Worm (Caenorhabditis elegans) whole organism, L3 larva: ENCODE results near the gene gadr-4.
A peak's percentile ranks its signal among the peaks of the same experiment; 100 is the strongest.

ENCODE experiments used
- R02D3.7 ChIP-seq: fragments of 150-350 bp; optimal IDR thresholded peaks from 2 replicates; lab custom pipeline; 2014; ENCODE audit warnings: missing biosample characterization, missing genetic modification characterization
- ZK546.5 ChIP-seq: sonication (generic microtip); optimal IDR thresholded peaks from 2 replicates; lab custom pipeline; 2017; ENCODE audit warnings: missing biosample characterization, missing genetic modification characterization
- aly-2 ChIP-seq: fragments of 150-350 bp; optimal IDR thresholded peaks from 2 replicates; lab custom pipeline; 2014; ENCODE audit warnings: missing biosample characterization, missing genetic modification characterization
- ama-1 ChIP-seq: fragments of 150-350 bp; optimal IDR thresholded peaks from 2 replicates; lab custom pipeline; 2018
- ceh-16 ChIP-seq: sonication (generic microtip); optimal IDR thresholded peaks from 2 replicates; lab custom pipeline; 2017; ENCODE audit warnings: missing biosample characterization, missing genetic modification characterization
- ceh-28 ChIP-seq: fragments of 150-350 bp; optimal IDR thresholded peaks from 2 replicates; lab custom pipeline; 2014; ENCODE audit warnings: missing biosample characterization, missing genetic modification reagents, missing genetic modification characterization
- ceh-82 ChIP-seq: fragments of 150-350 bp; optimal IDR thresholded peaks from 2 replicates; lab custom pipeline; 2014; ENCODE audit warnings: missing biosample characterization, missing genetic modification characterization
- egl-27 ChIP-seq: sonication (generic microtip); optimal IDR thresholded peaks from 4 replicates; lab custom pipeline; 2017; ENCODE audit warnings: missing biosample characterization, missing genetic modification reagents, missing genetic modification characterization
- egl-5 ChIP-seq: fragments of 150-350 bp; optimal IDR thresholded peaks from 2 replicates; lab custom pipeline; 2017; ENCODE audit warnings: missing biosample characterization, missing genetic modification reagents, missing genetic modification characterization, inconsistent platforms
- elt-1 ChIP-seq: fragments of 150-350 bp; optimal IDR thresholded peaks from 2 replicates; lab custom pipeline; 2014; ENCODE audit warnings: missing biosample characterization, missing genetic modification characterization
- elt-2 ChIP-seq: sonication (generic microtip); optimal IDR thresholded peaks from 2 replicates; lab custom pipeline; 2016; ENCODE audit warnings: missing genetic modification reagents, mild to moderate bottlenecking, missing genetic modification characterization, missing compliant biosample characterization
- elt-3 ChIP-seq, 3 experiments: fragments of 150-350 bp in 1 of 3; sonication (generic microtip) in 2 of 3; optimal IDR thresholded peaks; 2 replicates in 2 of 3; 4 replicates in 1 of 3; lab custom pipeline; 2014 to 2017; ENCODE audit warnings: missing biosample characterization in 3 of 3, missing genetic modification characterization in 3 of 3
- eor-1 ChIP-seq, 2 experiments: fragments of 150-350 bp; optimal IDR thresholded peaks; 2 replicates each; lab custom pipeline; 2014 to 2018; ENCODE audit warnings: missing biosample characterization in 2 of 2, missing genetic modification characterization in 2 of 2
- fkh-10 ChIP-seq: sonication (generic microtip); optimal IDR thresholded peaks from 2 replicates; lab custom pipeline; 2017; ENCODE audit warnings: missing biosample characterization, missing genetic modification reagents, missing genetic modification characterization
- fkh-2 ChIP-seq: fragments of 150-350 bp; optimal IDR thresholded peaks from 2 replicates; lab custom pipeline; 2014; ENCODE audit warnings: missing biosample characterization, missing genetic modification reagents, missing genetic modification characterization
- hmg-11 ChIP-seq: sonication (generic microtip); optimal IDR thresholded peaks from 2 replicates; lab custom pipeline; 2016; ENCODE audit warnings: missing genetic modification characterization, missing compliant biosample characterization
- jun-1 ChIP-seq: fragments of 150-350 bp; optimal IDR thresholded peaks from 2 replicates; lab custom pipeline; 2014; ENCODE audit warnings: missing biosample characterization, missing genetic modification reagents, missing genetic modification characterization
- lin-15B ChIP-seq: fragments of 150-350 bp; optimal IDR thresholded peaks from 2 replicates; lab custom pipeline; 2014; ENCODE audit warnings: missing biosample characterization, missing genetic modification characterization
- lin-39 ChIP-seq: fragments of 150-350 bp; optimal IDR thresholded peaks from 2 replicates; lab custom pipeline; 2018; ENCODE audit warnings: missing biosample characterization, missing genetic modification reagents, missing genetic modification characterization
- lsy-12 ChIP-seq: sonication (generic microtip); optimal IDR thresholded peaks from 2 replicates; lab custom pipeline; 2016; ENCODE audit warnings: mild to moderate bottlenecking, missing genetic modification characterization, missing compliant biosample characterization
- mdl-1 ChIP-seq: fragments of 150-350 bp; optimal IDR thresholded peaks from 2 replicates; lab custom pipeline; 2014; ENCODE audit warnings: missing biosample characterization, missing genetic modification characterization
- mml-1 ChIP-seq: fragments of 150-350 bp; sonication (generic microtip); optimal IDR thresholded peaks from 3 replicates; lab custom pipeline; 2014; ENCODE audit warnings: missing biosample characterization, missing genetic modification characterization
- nfya-1 ChIP-seq: sonication (generic microtip); optimal IDR thresholded peaks from 2 replicates; lab custom pipeline; 2017; ENCODE audit warnings: missing genetic modification characterization, mild to moderate bottlenecking, missing compliant biosample characterization, antibody characterized with exemption, moderate library complexity; ENCODE audit not compliant: insufficient read depth
- nhr-11 ChIP-seq: fragments of 150-350 bp; optimal IDR thresholded peaks from 2 replicates; lab custom pipeline; 2014; ENCODE audit warnings: missing biosample characterization, missing genetic modification characterization
- nhr-12 ChIP-seq: fragments of 150-350 bp; optimal IDR thresholded peaks from 2 replicates; lab custom pipeline; 2014; ENCODE audit warnings: missing biosample characterization, missing genetic modification characterization
- nhr-23 ChIP-seq: fragments of 150-350 bp; optimal IDR thresholded peaks from 2 replicates; lab custom pipeline; 2014; ENCODE audit warnings: missing biosample characterization, missing genetic modification reagents, missing genetic modification characterization
- nhr-237 ChIP-seq: fragments of 150-350 bp; optimal IDR thresholded peaks from 2 replicates; lab custom pipeline; 2014; ENCODE audit warnings: missing biosample characterization, missing genetic modification characterization
- nhr-25 ChIP-seq: sonication (generic microtip); optimal IDR thresholded peaks from 2 replicates; lab custom pipeline; 2017; ENCODE audit warnings: missing biosample characterization, missing genetic modification characterization
- nhr-28 ChIP-seq: fragments of 150-350 bp; optimal IDR thresholded peaks from 2 replicates; lab custom pipeline; 2014; ENCODE audit warnings: missing biosample characterization, missing genetic modification characterization
- nhr-43 ChIP-seq: sonication (generic microtip); optimal IDR thresholded peaks from 2 replicates; lab custom pipeline; 2016; ENCODE audit warnings: mild to moderate bottlenecking, missing genetic modification characterization, missing compliant biosample characterization; ENCODE audit not compliant: poor library complexity, severe bottlenecking
- nhr-67 ChIP-seq: fragments of 150-350 bp; optimal IDR thresholded peaks from 2 replicates; lab custom pipeline; 2014; ENCODE audit warnings: missing biosample characterization, missing genetic modification characterization
- nhr-76 ChIP-seq: fragments of 150-350 bp; sonication (generic microtip); optimal IDR thresholded peaks from 5 replicates; lab custom pipeline; 2014; ENCODE audit warnings: missing biosample characterization, missing genetic modification characterization
- nhr-77 ChIP-seq: fragments of 150-350 bp; optimal IDR thresholded peaks from 2 replicates; lab custom pipeline; 2014; ENCODE audit warnings: missing biosample characterization, missing genetic modification characterization
- pha-4 ChIP-seq: fragments of 150-350 bp; optimal IDR thresholded peaks from 2 replicates; lab custom pipeline; 2014; ENCODE audit warnings: missing biosample characterization, missing genetic modification reagents, missing genetic modification characterization
- pqm-1 ChIP-seq: fragments of 150-350 bp; optimal IDR thresholded peaks from 2 replicates; lab custom pipeline; 2017; ENCODE audit warnings: missing biosample characterization, missing genetic modification characterization, inconsistent platforms
- sea-2 ChIP-seq: fragments of 150-350 bp; sonication (generic microtip); optimal IDR thresholded peaks from 4 replicates; lab custom pipeline; 2014; ENCODE audit warnings: missing biosample characterization, missing genetic modification reagents, missing genetic modification characterization
- skn-1 ChIP-seq: fragments of 150-350 bp; optimal IDR thresholded peaks from 2 replicates; lab custom pipeline; 2014; ENCODE audit warnings: missing biosample characterization, missing genetic modification characterization
- snpc-4 ChIP-seq: fragments of 150-350 bp; optimal IDR thresholded peaks from 2 replicates; lab custom pipeline; 2014; ENCODE audit warnings: missing biosample characterization, missing genetic modification characterization
- tbx-2 ChIP-seq: sonication (generic microtip); optimal IDR thresholded peaks from 2 replicates; lab custom pipeline; 2016; ENCODE audit warnings: mild to moderate bottlenecking, missing genetic modification characterization, missing compliant biosample characterization
- unc-39 ChIP-seq: sonication (generic microtip); optimal IDR thresholded peaks from 4 replicates; lab custom pipeline; 2017; ENCODE audit warnings: missing biosample characterization, missing genetic modification characterization
- unc-62 ChIP-seq: fragments of 150-350 bp; sonication (generic microtip); optimal IDR thresholded peaks from 4 replicates; lab custom pipeline; 2014; ENCODE audit warnings: missing biosample characterization, missing genetic modification reagents, missing genetic modification characterization
- zag-1 ChIP-seq: fragments of 150-350 bp; optimal IDR thresholded peaks from 2 replicates; lab custom pipeline; 2014; ENCODE audit warnings: missing biosample characterization, missing genetic modification characterization
- ztf-4 ChIP-seq: fragments of 150-350 bp; optimal IDR thresholded peaks from 2 replicates; lab custom pipeline; 2014; ENCODE audit warnings: missing biosample characterization, missing genetic modification characterization

The gadr-4 gene

DNA sequence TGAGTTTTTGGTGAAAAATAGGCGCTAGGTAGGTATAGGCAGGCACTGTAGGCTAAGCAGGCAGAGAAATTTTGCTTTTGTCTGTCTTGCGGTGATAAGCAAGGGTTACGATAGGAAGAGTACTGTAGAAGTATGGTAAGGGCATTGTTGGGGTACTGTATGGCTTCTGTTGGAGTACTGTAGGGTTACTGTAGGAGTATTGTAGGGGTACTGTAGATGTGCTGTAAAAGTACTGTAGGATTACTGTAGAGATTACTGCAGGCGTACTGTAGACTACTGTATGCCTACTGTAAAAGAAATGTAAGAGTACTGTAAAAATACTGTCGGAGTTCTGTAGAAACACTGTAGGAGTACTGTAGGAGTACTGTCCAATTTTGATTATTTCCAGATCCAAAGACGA is 30.1 kb upstream of the gadr-4 start:
- TF ChIP-seq lin-15B, result no peak
- TF ChIP-seq ama-1 (lab: Kevin White, UChicago), result peak; percentile 10
- TF ChIP-seq, all 47 proteins: peak for 1

DNA sequence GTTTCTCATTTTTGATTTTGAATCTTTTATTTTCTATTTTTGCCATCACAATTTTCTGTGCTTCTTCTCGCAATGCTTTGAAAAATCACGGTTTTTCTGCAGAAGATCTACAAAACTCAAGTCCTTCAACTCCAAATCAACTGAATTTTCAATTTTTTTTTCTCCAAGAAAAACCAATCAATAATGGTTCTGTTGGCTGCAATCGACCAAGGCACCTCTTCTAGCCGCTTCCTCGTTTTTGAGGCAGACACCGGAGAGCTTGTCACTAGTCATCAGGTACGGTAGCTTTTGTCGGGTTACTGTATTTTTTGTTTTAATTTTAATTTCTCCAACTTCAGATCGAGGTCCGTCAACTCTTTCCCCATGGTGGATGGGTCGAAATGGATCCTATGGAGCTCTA is 29.5 kb upstream of the gadr-4 start, which contains the start of gene R11F4.1:
R11F4.1 (plus strand) TSS at position 103 of the 400 bp plus-strand sequence.
- peak; percentile 58 for TF ChIP-seq ama-1 (lab: Kevin White, UChicago)
- no peak for TF ChIP-seq ceh-82
- TF ChIP-seq, all 47 proteins: peak for 1

DNA sequence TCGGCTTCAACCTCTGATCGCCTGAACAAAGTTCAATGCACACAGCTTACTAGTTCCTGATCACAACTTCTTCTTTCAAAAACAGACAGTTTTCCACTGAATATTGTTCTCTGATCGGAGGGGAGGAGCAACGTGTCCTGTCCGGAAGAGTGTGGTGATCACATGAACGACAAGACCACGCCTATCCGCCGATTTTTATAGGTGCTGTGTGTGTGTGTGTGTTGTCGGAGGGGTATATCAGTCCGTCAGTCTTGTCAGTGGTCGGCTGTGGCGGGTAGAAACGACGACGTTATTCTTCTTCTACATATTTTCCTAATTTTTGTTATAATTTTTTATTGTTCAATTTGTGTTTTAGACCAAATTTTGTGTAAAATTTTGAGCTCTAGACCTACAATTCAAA is 28.4 kb upstream of the gadr-4 start:
- TF ChIP-seq lin-39 (no peak), aly-2 (tag; lab: Kevin White, UChicago) (no peak), fkh-10 (no peak), nhr-11 (tag; lab: Kevin White, UChicago) (no peak), sea-2 (no peak), nhr-76 (tag; lab: Kevin White, UChicago) (no peak), eor-1 (tag; optimal IDR thresholded peaks at IDR 0.05; lab: Kevin White, UChicago) (no peak), snpc-4 (tag; lab: Kevin White, UChicago) (no peak), nfya-1 (tag; lab: Kevin White, UChicago) (peak; percentile 41), nhr-25 (tag; lab: Kevin White, UChicago) (no peak), nhr-23 (tag; lab: Kevin White, UChicago) (peak; percentile 36), ceh-16 (tag; lab: Kevin White, UChicago) (no peak), elt-1 (no peak), elt-2 (peak; percentile 55), ceh-28 (tag; lab: Kevin White, UChicago) (no peak), zag-1 (tag; lab: Kevin White, UChicago) (no peak), nhr-12 (tag; lab: Kevin White, UChicago) (no peak), ZK546.5 (tag; lab: Kevin White, UChicago) (no peak), ztf-4 (no peak), nhr-43 (tag; lab: Kevin White, UChicago) (peak; percentile 63), hmg-11 (tag; lab: Kevin White, UChicago) (no peak), nhr-67 (tag; lab: Kevin White, UChicago) (no peak), mdl-1 (no peak), unc-39 (tag; lab: Kevin White, UChicago) (no peak), skn-1 (tag; lab: Kevin White, UChicago) (no peak), tbx-2 (no peak), nhr-28 (no peak), jun-1 (tag; lab: Kevin White, UChicago) (peak; percentile 17), unc-62 (GFP tag; lab: Kevin White, UChicago) (no peak), pqm-1 (tag; lab: Kevin White, UChicago) (peak; percentile 44), lsy-12 (no peak), ceh-82 (no peak), egl-27 (tag; lab: Kevin White, UChicago) (no peak), mml-1 (tag; lab: Kevin White, UChicago) (no peak), ama-1 (lab: Kevin White, UChicago) (peak; percentile 62), R02D3.7 (no peak), elt-3 (tag; optimal IDR thresholded peaks at IDR 0.05; lab: Kevin White, UChicago) (no peak), egl-5 (tag; lab: Kevin White, UChicago) (no peak), pha-4 (no peak), lin-15B (no peak), fkh-2 (tag; lab: Kevin White, UChicago) (no peak), nhr-77 (tag; lab: Kevin White, UChicago) (no peak), nhr-237 (tag; lab: Kevin White, UChicago) (no peak)
